Worm (Caenorhabditis elegans) whole organism, L4/young adult: ENCODE measurements around the gene F54D10.7.

Experiments
- W03F9.2 ChIP-seq: fragments of 150-350 bp; optimal IDR thresholded peaks from 2 replicates; lab custom pipeline; 2014; ENCODE audit warnings: missing biosample characterization, missing genetic modification characterization
- dao-5 ChIP-seq: sonication (generic microtip); optimal IDR thresholded peaks from 2 replicates; lab custom pipeline; 2016; ENCODE audit warnings: missing genotype, missing genetic modification characterization, moderate library complexity, missing compliant biosample characterization
- him-1 ChIP-seq: sonication (generic microtip); optimal IDR thresholded peaks from 2 replicates; lab custom pipeline; 2016; ENCODE audit warnings: missing genotype, missing genetic modification reagents, missing genetic modification characterization, missing compliant biosample characterization

DNA sequence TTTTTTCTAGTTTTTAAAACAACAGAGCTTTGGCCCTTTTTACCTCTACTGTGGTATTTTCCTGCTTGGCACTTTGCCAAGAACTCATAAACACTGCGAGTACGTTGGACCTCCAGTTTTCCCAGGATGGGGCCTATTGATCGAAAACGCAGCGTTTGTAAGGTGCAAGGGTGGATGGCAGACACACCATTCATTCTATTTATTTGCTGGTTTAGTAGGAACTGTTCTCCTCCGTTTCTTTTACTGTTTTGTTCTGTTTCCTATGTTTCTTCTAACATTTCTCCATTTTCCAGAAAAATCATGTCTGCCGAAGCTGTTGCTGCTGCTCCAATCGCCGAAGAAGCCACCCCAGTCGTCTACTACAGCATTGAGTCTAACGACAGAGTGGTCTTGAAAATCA, 2.8 kb upstream of the F54D10.7 start, which contains the start of gene skr-15:
- TF ChIP-seq W03F9.2 = no peak
- TF ChIP-seq dao-5 = no peak
- TF ChIP-seq him-1 = no peak
